Worm (Caenorhabditis elegans) whole organism, mixed stage, embryonic: ENCODE measurements around the gene dsl-7.

Source experiments
- ces-1 ChIP-seq: fragments of 150-350 bp; optimal IDR thresholded peaks from 2 replicates; lab custom pipeline; 2014; ENCODE audit warnings: missing biosample characterization, missing genetic modification reagents, missing genetic modification characterization
- lin-13 ChIP-seq: fragments of 150-350 bp; optimal IDR thresholded peaks from 2 replicates; lab custom pipeline; 2014; ENCODE audit warnings: missing biosample characterization, missing genetic modification characterization
- mab-5 ChIP-seq: fragments of 150-350 bp; optimal IDR thresholded peaks from 2 replicates; lab custom pipeline; 2014; ENCODE audit warnings: missing biosample characterization, missing genetic modification characterization
- mls-2 ChIP-seq: sonication (generic microtip); optimal IDR thresholded peaks from 2 replicates; lab custom pipeline; 2016; ENCODE audit warnings: mild to moderate bottlenecking, missing genetic modification characterization, moderate library complexity, missing compliant biosample characterization
- nhr-12 ChIP-seq: fragments of 150-350 bp; optimal IDR thresholded peaks from 2 replicates; lab custom pipeline; 2014; ENCODE audit warnings: missing biosample characterization, missing genetic modification characterization
- nhr-237 ChIP-seq: fragments of 150-350 bp; optimal IDR thresholded peaks from 2 replicates; lab custom pipeline; 2014; ENCODE audit warnings: missing biosample characterization, missing genetic modification characterization
- pha-4 ChIP-seq: fragments of 150-350 bp; optimal IDR thresholded peaks from 2 replicates; lab custom pipeline; 2018; ENCODE audit warnings: missing biosample characterization, missing genetic modification reagents, missing genetic modification characterization
- sem-2 ChIP-seq: fragments of 200-800 bp; sonication (Bioruptor generic); optimal IDR thresholded peaks from 2 replicates; lab custom pipeline; 2018; ENCODE audit warnings: mild to moderate bottlenecking, missing genetic modification characterization, missing compliant biosample characterization
- tbx-8 ChIP-seq: fragments of 200-800 bp; sonication (Bioruptor generic); optimal IDR thresholded peaks from 2 replicates; lab custom pipeline; 2018; ENCODE audit warnings: mild to moderate bottlenecking, missing genetic modification characterization, moderate library complexity, missing compliant biosample characterization
- unc-62 ChIP-seq: fragments of 150-350 bp; optimal IDR thresholded peaks from 2 replicates; lab custom pipeline; 2014; ENCODE audit warnings: missing biosample characterization, missing genetic modification reagents, missing genetic modification characterization
- zip-8 ChIP-seq: fragments of 150-350 bp; optimal IDR thresholded peaks from 2 replicates; lab custom pipeline; 2014; ENCODE audit warnings: missing biosample characterization, missing genetic modification characterization

DNA sequence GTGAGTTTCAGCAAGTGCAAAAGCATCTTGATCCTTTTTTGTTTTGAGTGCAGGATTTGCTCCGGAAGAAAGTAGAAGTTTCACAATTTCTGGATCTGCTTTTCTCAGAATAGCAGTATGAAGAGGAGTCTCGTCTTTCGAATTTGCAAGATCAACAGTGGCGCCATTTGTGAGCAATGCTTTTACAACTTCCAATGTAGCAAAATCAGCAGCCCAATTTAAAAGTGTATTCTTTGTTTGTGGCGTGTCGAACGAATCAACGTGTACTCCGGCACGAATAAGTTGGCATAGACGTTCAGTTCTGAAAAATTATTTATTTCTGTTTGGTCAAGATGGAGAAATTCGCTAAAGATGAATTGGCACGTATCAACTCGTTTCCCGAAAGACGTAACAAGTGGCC is 43.3 kb upstream of the dsl-7 start, which contains the start of gene T16G1.13:
- no peak for TF ChIP-seq lin-13
- TF ChIP-seq tbx-8 (GFP tag; lab: Kevin White, UChicago): no peak
- TF ChIP-seq unc-62 (GFP tag; lab: Kevin White, UChicago): no peak
- TF ChIP-seq nhr-237 (tag; lab: Kevin White, UChicago): no peak
- TF ChIP-seq pha-4 (tag; lab: Kevin White, UChicago): no peak
- TF ChIP-seq sem-2 (GFP tag; lab: Kevin White, UChicago): no peak
- TF ChIP-seq mab-5 (tag; lab: Kevin White, UChicago): no peak
- no peak for TF ChIP-seq ces-1 (GFP tag; lab: Kevin White, UChicago)
- TF ChIP-seq mls-2 (tag; lab: Kevin White, UChicago): no peak
- no peak for TF ChIP-seq nhr-12 (tag; lab: Kevin White, UChicago)
- no peak for TF ChIP-seq zip-8 (tag; lab: Kevin White, UChicago)
